Fruit fly (Drosophila melanogaster) whole organism, embryonic: ENCODE data around the gene CG9717.

Experiments used
- Bgb ChIP-seq: fragments of 200-800 bp; sonication (Bioruptor generic); IDR thresholded peaks from 2 replicates; pipeline ENCODE4 v1.3.6; 2022; ENCODE audit warnings: missing biosample characterization, missing genetic modification characterization; ENCODE audit not compliant: partially characterized antibody
- BtbVII ChIP-seq: fragments of 200-800 bp; sonication (Bioruptor generic); optimal IDR thresholded peaks from 3 replicates; lab custom pipeline; 2017; ENCODE audit warnings: missing biosample characterization, mild to moderate bottlenecking, missing genetic modification characterization
- CG10462 ChIP-seq: fragments of 200-800 bp; sonication (Bioruptor generic); optimal IDR thresholded peaks from 2 replicates; lab custom pipeline; 2016; ENCODE audit warnings: missing biosample characterization, missing genetic modification characterization
- CG11093 ChIP-seq: fragments of 200-800 bp; sonication (Bioruptor generic); IDR thresholded peaks from 3 replicates; pipeline ENCODE4 v1.3.6; 2022; ENCODE audit warnings: missing biosample characterization, missing genetic modification characterization
- CG11504 ChIP-seq: fragments of 200-800 bp; sonication (Bioruptor generic); optimal IDR thresholded peaks from 3 replicates; lab custom pipeline; 2019; ENCODE audit warnings: missing biosample characterization, mild to moderate bottlenecking, missing genetic modification characterization, moderate library complexity
- CG12155 ChIP-seq: fragments of 200-800 bp; sonication (Bioruptor generic); optimal IDR thresholded peaks from 3 replicates; lab custom pipeline; 2016; ENCODE audit warnings: missing biosample characterization, missing genetic modification characterization
- CG13775 ChIP-seq: fragments of 200-800 bp; sonication (Bioruptor generic); optimal IDR thresholded peaks from 3 replicates; lab custom pipeline; 2017; ENCODE audit warnings: missing biosample characterization, mild to moderate bottlenecking, missing genetic modification characterization
- CG13894 ChIP-seq: fragments of 200-800 bp; sonication (Bioruptor generic); optimal IDR thresholded peaks from 3 replicates; lab custom pipeline; 2018; ENCODE audit warnings: missing biosample characterization, mild to moderate bottlenecking, missing genetic modification characterization, moderate library complexity
- CG14014 ChIP-seq: fragments of 200-800 bp; sonication (Bioruptor generic); IDR thresholded peaks from 2 replicates; pipeline ENCODE4 v1.3.6; 2022; ENCODE audit warnings: missing biosample characterization, missing genetic modification characterization
- CG1792 ChIP-seq: fragments of 200-800 bp; sonication (Bioruptor generic); optimal IDR thresholded peaks from 2 replicates; lab custom pipeline; 2016; ENCODE audit warnings: missing biosample characterization, missing genetic modification characterization
- CG32767 ChIP-seq: fragments of 200-800 bp; sonication (Bioruptor generic); IDR thresholded peaks from 2 replicates; pipeline ENCODE4 v1.3.6; 2022; ENCODE audit warnings: missing biosample characterization, missing genetic modification characterization
- CG4360 ChIP-seq: fragments of 200-800 bp; sonication (Bioruptor generic); IDR thresholded peaks from 2 replicates; pipeline ENCODE4 v1.3.6; 2022; ENCODE audit warnings: missing biosample characterization, missing genetic modification characterization
- CG7372 ChIP-seq: fragments of 200-800 bp; sonication (Bioruptor generic); IDR thresholded peaks from 2 replicates; pipeline ENCODE4 v1.3.6; 2022; ENCODE audit warnings: missing biosample characterization, missing genetic modification characterization
- CG8478 ChIP-seq: fragments of >200 bp; optimal IDR thresholded peaks from 2 replicates; lab custom pipeline; 2018
- Camta ChIP-seq: fragments of 200-800 bp; sonication (Bioruptor generic); optimal IDR thresholded peaks from 2 replicates; lab custom pipeline; 2016; ENCODE audit warnings: missing biosample characterization, missing genetic modification characterization
- D19A ChIP-seq: fragments of 200-800 bp; optimal IDR thresholded peaks from 3 replicates; lab custom pipeline; 2019; ENCODE audit warnings: missing biosample characterization, mild to moderate bottlenecking, missing genetic modification characterization, moderate library complexity
- Deaf1 ChIP-seq: fragments of 200-800 bp; optimal IDR thresholded peaks from 3 replicates; lab custom pipeline; 2019; ENCODE audit warnings: missing biosample characterization, mild to moderate bottlenecking, missing genetic modification characterization, moderate library complexity
- Dfd ChIP-seq, 2 experiments: fragments of >200 bp; optimal IDR thresholded peaks; 2 replicates each; lab custom pipeline; 2017; ENCODE audit warnings: missing biosample characterization in 2 of 2, missing genetic modification characterization in 2 of 2
- E2f1 ChIP-seq: fragments of 200-800 bp; sonication (Bioruptor generic); IDR thresholded peaks from 2 replicates; pipeline ENCODE4 v1.3.6; 2022; ENCODE audit warnings: missing biosample characterization, missing genetic modification characterization
- Ets97D ChIP-seq: fragments of 200-800 bp; sonication (Bioruptor generic); optimal IDR thresholded peaks from 3 replicates; lab custom pipeline; 2016; ENCODE audit warnings: missing biosample characterization, missing genetic modification characterization
- Hr78 ChIP-seq, 2 experiments: fragments of 200-800 bp in 1 of 2; fragments of >200 bp in 1 of 2; sonication (Bioruptor generic) in 1 of 2; optimal IDR thresholded peaks; 2 replicates each; lab custom pipeline; 2017 to 2019; ENCODE audit warnings: missing biosample characterization in 2 of 2, missing genetic modification characterization in 2 of 2, mild to moderate bottlenecking in 1 of 2, moderate library complexity in 1 of 2
- MESR4 ChIP-seq: fragments of 200-800 bp; sonication (Bioruptor generic); optimal IDR thresholded peaks from 2 replicates; lab custom pipeline; 2018; ENCODE audit warnings: missing biosample characterization, mild to moderate bottlenecking, missing genetic modification characterization, moderate library complexity
- Mes4 ChIP-seq: fragments of 200-800 bp; sonication (Bioruptor generic); optimal IDR thresholded peaks from 2 replicates; lab custom pipeline; 2016; ENCODE audit warnings: missing biosample characterization, missing genetic modification characterization
- Nf-YA ChIP-seq: fragments of 200-800 bp; sonication (Bioruptor generic); IDR thresholded peaks from 2 replicates; pipeline ENCODE4 v1.3.6; 2022; ENCODE audit warnings: missing biosample characterization, missing genetic modification characterization
- Opbp ChIP-seq: fragments of 200-800 bp; sonication (Bioruptor generic); IDR thresholded peaks from 3 replicates; pipeline ENCODE4 v1.3.6; 2022; ENCODE audit warnings: missing biosample characterization, missing genetic modification characterization; ENCODE audit not compliant: partially characterized antibody
- Rfx ChIP-seq: fragments of 200-800 bp; sonication (Bioruptor generic); IDR thresholded peaks from 2 replicates; pipeline ENCODE4 v1.3.6; 2022; ENCODE audit warnings: missing biosample characterization, missing genetic modification characterization
- Spps ChIP-seq: fragments of 200-800 bp; sonication (Bioruptor generic); optimal IDR thresholded peaks from 2 replicates; lab custom pipeline; 2018; ENCODE audit warnings: missing biosample characterization, mild to moderate bottlenecking, missing genetic modification characterization
- Sry-β ChIP-seq: fragments of 200-800 bp; sonication (Bioruptor generic); optimal IDR thresholded peaks from 2 replicates; lab custom pipeline; 2018; ENCODE audit warnings: missing biosample characterization, mild to moderate bottlenecking, missing genetic modification characterization, moderate library complexity
- Stat92E ChIP-seq, 3 experiments: fragments of >200 bp in 2 of 3; fragments of 200-800 bp in 1 of 3; sonication (Bioruptor generic) in 1 of 3; optimal IDR thresholded peaks; 2 replicates each; lab custom pipeline; 2017 to 2019; ENCODE audit warnings: missing biosample characterization in 3 of 3, missing genetic modification characterization in 3 of 3, mild to moderate bottlenecking in 1 of 3, moderate library complexity in 1 of 3
- ap ChIP-seq: fragments of 200-800 bp; sonication (Bioruptor generic); IDR thresholded peaks from 2 replicates; pipeline ENCODE4 v1.3.6; 2022; ENCODE audit warnings: missing biosample characterization, missing genetic modification characterization
- az2 ChIP-seq: fragments of 200-800 bp; sonication (Bioruptor generic); optimal IDR thresholded peaks from 3 replicates; lab custom pipeline; 2016; ENCODE audit warnings: missing biosample characterization, missing genetic modification characterization
- bigmax ChIP-seq: fragments of 200-800 bp; sonication (Bioruptor generic); optimal IDR thresholded peaks from 2 replicates; lab custom pipeline; 2018; ENCODE audit warnings: missing biosample characterization, mild to moderate bottlenecking, missing genetic modification characterization
- bowl ChIP-seq: fragments of 200-800 bp; sonication (Bioruptor generic); IDR thresholded peaks from 2 replicates; pipeline ENCODE4 v1.3.6; 2022; ENCODE audit warnings: missing biosample characterization, missing genetic modification characterization
- br ChIP-seq: fragments of >200 bp; optimal IDR thresholded peaks from 2 replicates; lab custom pipeline; 2017
- caup ChIP-seq: fragments of 200-800 bp; sonication (Bioruptor generic); optimal IDR thresholded peaks from 3 replicates; lab custom pipeline; 2017; ENCODE audit warnings: missing biosample characterization, mild to moderate bottlenecking, missing genetic modification characterization, moderate library complexity; ENCODE audit not compliant: severe bottlenecking
- crc ChIP-seq: fragments of 200-800 bp; sonication (Bioruptor generic); optimal IDR thresholded peaks from 2 replicates; lab custom pipeline; 2016; ENCODE audit warnings: missing biosample characterization, missing genetic modification characterization
- dpn ChIP-seq, 2 experiments: fragments of 200-800 bp; sonication (Bioruptor generic); optimal IDR thresholded peaks; 3 replicates each; lab custom pipeline; 2016; ENCODE audit warnings: missing biosample characterization in 2 of 2, missing genetic modification characterization in 2 of 2
- gem ChIP-seq: fragments of 200-800 bp; sonication (Bioruptor generic); optimal IDR thresholded peaks from 2 replicates; lab custom pipeline; 2019; ENCODE audit warnings: missing biosample characterization, mild to moderate bottlenecking, missing genetic modification characterization, moderate library complexity
- grau ChIP-seq: fragments of 200-800 bp; optimal IDR thresholded peaks from 3 replicates; lab custom pipeline; 2019; ENCODE audit warnings: missing biosample characterization, mild to moderate bottlenecking, missing genetic modification characterization, moderate library complexity
- her ChIP-seq: fragments of 200-800 bp; sonication (Bioruptor generic); optimal IDR thresholded peaks from 2 replicates; lab custom pipeline; 2016; ENCODE audit warnings: missing biosample characterization, missing genetic modification characterization
- insv ChIP-seq, 2 experiments: fragments of 200-800 bp; sonication (Bioruptor generic); optimal IDR thresholded peaks; 3 replicates each; lab custom pipeline; 2016 to 2018; ENCODE audit warnings: missing biosample characterization in 2 of 2, missing genetic modification characterization in 2 of 2
- inv ChIP-seq: fragments of 200-800 bp; sonication (Bioruptor generic); IDR thresholded peaks from 2 replicates; pipeline ENCODE4 v1.3.6; 2022; ENCODE audit warnings: missing biosample characterization, missing genetic modification characterization; ENCODE audit not compliant: partially characterized antibody
- lov ChIP-seq, 2 experiments: fragments of 200-800 bp in 1 of 2; fragments of >200 bp in 1 of 2; sonication (Bioruptor generic) in 1 of 2; IDR thresholded peaks in 1 of 2; optimal IDR thresholded peaks in 1 of 2; 2 replicates in 1 of 2; 3 replicates in 1 of 2; pipeline versions ENCODE4 v1.3.6 to Lab custom; 2017 to 2022; ENCODE audit warnings: missing biosample characterization in 1 of 2, missing genetic modification characterization in 1 of 2
- prd ChIP-seq, 3 experiments: fragments of >200 bp in 2 of 3; fragments of 200-800 bp in 1 of 3; sonication (Bioruptor generic) in 1 of 3; optimal IDR thresholded peaks in 2 of 3; IDR thresholded peaks in 1 of 3; 2 replicates in 2 of 3; 3 replicates in 1 of 3; pipeline versions ENCODE4 v1.3.6 to Lab custom; 2017 to 2022; ENCODE audit warnings: missing biosample characterization in 1 of 3, missing genetic modification characterization in 1 of 3
- slou ChIP-seq: fragments of 200-800 bp; sonication (Bioruptor generic); optimal IDR thresholded peaks from 3 replicates; lab custom pipeline; 2016; ENCODE audit warnings: missing biosample characterization, missing genetic modification characterization
- sr ChIP-seq: fragments of 200-800 bp; sonication (Bioruptor generic); IDR thresholded peaks from 3 replicates; pipeline ENCODE4 v1.3.6; 2022; ENCODE audit warnings: missing biosample characterization, missing genetic modification characterization
- tin ChIP-seq: fragments of 200-800 bp; sonication (Bioruptor generic); optimal IDR thresholded peaks from 3 replicates; lab custom pipeline; 2016; ENCODE audit warnings: missing biosample characterization, missing genetic modification characterization
- tll ChIP-seq, 2 experiments: fragments of 200-800 bp in 1 of 2; fragments of >200 bp in 1 of 2; sonication (Bioruptor generic) in 1 of 2; optimal IDR thresholded peaks; 2 replicates each; lab custom pipeline; 2017 to 2019; ENCODE audit warnings: missing biosample characterization in 2 of 2, missing genetic modification characterization in 2 of 2, mild to moderate bottlenecking in 1 of 2, moderate library complexity in 1 of 2
- unpg ChIP-seq: fragments of 200-800 bp; sonication (Bioruptor generic); optimal IDR thresholded peaks from 3 replicates; lab custom pipeline; 2018; ENCODE audit warnings: missing biosample characterization, mild to moderate bottlenecking, missing genetic modification characterization, moderate library complexity

CG9717 gene

dm6 chr3R:30540196-30540595 is 46.9 kb downstream of the CG9717 start (continued):
- TF ChIP-seq E2f1 (GFP tag; lab: Robert Waterston, UW) (peak; percentile 89), Ets97D (GFP tag; lab: Kevin White, UChicago) (peak; percentile 83), D19A (tag; lab: Kevin White, UChicago) (peak; percentile 73), CG14014 (GFP tag; lab: Robert Waterston, UW) (peak; percentile 91), MESR4 (GFP tag; lab: Kevin White, UChicago) (peak; percentile 31), ap (peak; percentile 90), CG4360 (GFP tag; lab: Robert Waterston, UW) (peak; percentile 66), caup (GFP tag; lab: Kevin White, UChicago) (peak; percentile 94), crc (GFP tag; lab: Kevin White, UChicago) (peak; percentile 85), Dfd (GFP tag; optimal IDR thresholded peaks at IDR 0.05; lab: Kevin White, UChicago) (no peak), bowl (GFP tag; lab: Robert Waterston, UW) (peak; percentile 67; the same call in 1 of the 2 replicates), Stat92E (GFP tag; optimal IDR thresholded peaks at IDR 0.05; lab: Kevin White, UChicago) (peak in 1 of 3 experiments; percentile 57), CG11093 (peak; percentile 85; the same call in 2 of the 3 replicates), CG11504 (tag; lab: Kevin White, UChicago) (peak; percentile 93), tll (GFP tag; optimal IDR thresholded peaks at IDR 0.05; lab: Kevin White, UChicago) (no peak), CG10462 (GFP tag; lab: Kevin White, UChicago) (peak; percentile 83), sr (peak; percentile 77), bigmax (GFP tag; lab: Kevin White, UChicago) (no peak), Hr78 (GFP tag; optimal IDR thresholded peaks at IDR 0.05; lab: Kevin White, UChicago) (peak in 1 of 2 experiments; percentile 77), tin (GFP tag; lab: Kevin White, UChicago) (peak; percentile 94), Spps (tag; lab: Kevin White, UChicago) (peak; percentile 71), grau (peak; percentile 88), BtbVII (peak; percentile 90), az2 (GFP tag; lab: Kevin White, UChicago) (peak; percentile 91), Bgb (GFP tag; lab: Robert Waterston, UW) (no peak), Deaf1 (tag; lab: Kevin White, UChicago) (peak; percentile 78), CG13894 (tag; lab: Kevin White, UChicago) (peak; percentile 92), CG8478 (no peak), Opbp (GFP tag; lab: Robert Waterston, UW) (no peak), CG12155 (peak; percentile 87), Sry-β (GFP tag; lab: Kevin White, UChicago) (no peak), her (GFP tag; lab: Kevin White, UChicago) (peak; percentile 94), Nf-YA (peak; percentile 84), dpn (GFP tag; optimal IDR thresholded peaks at IDR 0.05; lab: Kevin White, UChicago) (peak; percentile 93 to 95), insv (GFP tag; optimal IDR thresholded peaks at IDR 0.05; lab: Kevin White, UChicago) (peak in 1 of 2 experiments; percentile 33), prd (optimal IDR thresholded peaks at IDR 0.05; lab: Kevin White, UChicago) (no peak), prd (GFP tag; IDR thresholded peaks at IDR 0.05; lab: Robert Waterston, UW) (peak; percentile 95), CG7372 (peak; percentile 90), br (lab: Kevin White, UChicago) (no peak), CG1792 (GFP tag; lab: Kevin White, UChicago) (peak; percentile 92), Rfx (GFP tag; lab: Robert Waterston, UW) (peak; percentile 96), slou (GFP tag; lab: Kevin White, UChicago) (peak; percentile 85), CG13775 (peak; percentile 82), lov (optimal IDR thresholded peaks at IDR 0.05; lab: Kevin White, UChicago) (no peak), lov (GFP tag; IDR thresholded peaks at IDR 0.05; lab: Robert Waterston, UW) (peak; percentile 90), CG32767 (GFP tag; lab: Robert Waterston, UW) (peak; percentile 78), Mes4 (peak; percentile 88), inv (GFP tag; lab: Robert Waterston, UW) (no peak), Camta (GFP tag; lab: Kevin White, UChicago) (peak; percentile 93), gem (tag; lab: Kevin White, UChicago) (peak; percentile 94), unpg (GFP tag; lab: Kevin White, UChicago) (peak; percentile 93)
